Worm (Caenorhabditis elegans): ENCODE measurements around the gene algn-6.

ce11 chrII:8004157-8004556 lies 35.4 kb upstream of the algn-6 start, which contains the start of gene pgp-11:
- TF ChIP-seq hlh-8 (tag; optimal IDR thresholded peaks at IDR 0.05) (no peak), hlh-6 (tag; optimal IDR thresholded peaks at IDR 0.05) (no peak), dve-1 (tag; optimal IDR thresholded peaks at IDR 0.05) (no peak), nhr-11 (tag; optimal IDR thresholded peaks at IDR 0.05) (no peak), unc-86 (tag; optimal IDR thresholded peaks at IDR 0.05) (no peak), ceh-19 (GFP tag; optimal IDR thresholded peaks at IDR 0.05) (no peak)

Data from whole organism, late embryonic.